Worm (Caenorhabditis elegans) whole organism, young adult: ENCODE data around the gene F54B3.1.

Experiments
- B0019.2 ChIP-seq: fragments of 200-800 bp; sonication (Bioruptor generic); conservative IDR thresholded peaks from 2 replicates; pipeline ENCODE4 v1.3.6; 2022; ENCODE audit warnings: missing genetic modification reagents, missing genetic modification characterization, missing compliant biosample characterization
- B0336.3 ChIP-seq: fragments of 200-800 bp; sonication (Bioruptor generic); IDR thresholded peaks from 2 replicates; pipeline ENCODE4 v1.3.6; 2022; ENCODE audit warnings: missing genetic modification characterization, missing compliant biosample characterization
- C06A6.2 ChIP-seq: fragments of 200-800 bp; sonication (Bioruptor generic); conservative IDR thresholded peaks from 2 replicates; pipeline ENCODE4 v1.3.6; 2022; ENCODE audit warnings: missing genetic modification characterization, missing compliant biosample characterization
- C17E4.6 ChIP-seq: fragments of 200-800 bp; sonication (Bioruptor generic); IDR thresholded peaks from 2 replicates; pipeline ENCODE4 v1.3.6; 2022; ENCODE audit warnings: missing genetic modification reagents, missing genetic modification characterization, missing compliant biosample characterization
- F22D6.2 ChIP-seq: sonication (generic microtip); optimal IDR thresholded peaks from 2 replicates; lab custom pipeline; 2016; ENCODE audit warnings: mild to moderate bottlenecking, missing genetic modification characterization, missing compliant biosample characterization
- F37B4.10 ChIP-seq: fragments of 200-800 bp; sonication (Bioruptor generic); IDR thresholded peaks from 2 replicates; pipeline ENCODE4 v1.3.6; 2022; ENCODE audit warnings: missing genetic modification characterization, missing compliant biosample characterization
- F39B2.1 ChIP-seq: fragments of 200-800 bp; sonication (Bioruptor generic); IDR thresholded peaks from 2 replicates; pipeline ENCODE4 v1.3.6; 2022; ENCODE audit warnings: missing genetic modification reagents, missing genetic modification characterization, missing compliant biosample characterization
- K12H6.12 ChIP-seq: fragments of 200-800 bp; sonication (Bioruptor generic); optimal IDR thresholded peaks from 2 replicates; lab custom pipeline; 2018; ENCODE audit warnings: mild to moderate bottlenecking, missing genetic modification characterization, missing compliant biosample characterization
- Y53G8AR.9 ChIP-seq: fragments of 200-800 bp; sonication (Bioruptor generic); conservative IDR thresholded peaks from 2 replicates; pipeline ENCODE4 v1.3.6; 2022; ENCODE audit warnings: missing genetic modification reagents, missing genetic modification characterization, missing compliant biosample characterization
- Y67H2A.10 ChIP-seq: fragments of 200-800 bp; sonication (Bioruptor generic); conservative IDR thresholded peaks from 2 replicates; pipeline ENCODE4 v1.3.6; 2022; ENCODE audit warnings: missing genetic modification reagents, missing genetic modification characterization, missing compliant biosample characterization
- attf-5 ChIP-seq: fragments of 200-800 bp; sonication (Bioruptor generic); optimal IDR thresholded peaks from 2 replicates; lab custom pipeline; 2018; ENCODE audit warnings: mild to moderate bottlenecking, missing genetic modification characterization, missing compliant biosample characterization
- cebp-1 ChIP-seq, 2 experiments: fragments of 200-800 bp in 1 of 2; sonication (Bioruptor generic) in 1 of 2; sonication (generic microtip) in 1 of 2; IDR thresholded peaks in 1 of 2; optimal IDR thresholded peaks in 1 of 2; 2 replicates each; pipeline versions ENCODE4 v1.3.6 to Lab custom; 2017 to 2022; ENCODE audit warnings: missing compliant biosample characterization in 2 of 2, missing genetic modification characterization in 2 of 2, mild to moderate bottlenecking in 1 of 2, missing genetic modification reagents in 1 of 2, moderate library complexity in 1 of 2
- cebp-2 ChIP-seq: fragments of 200-800 bp; sonication (Bioruptor generic); IDR thresholded peaks from 2 replicates; pipeline ENCODE4 v1.3.6; 2022; ENCODE audit warnings: missing genetic modification characterization, missing compliant biosample characterization
- ceh-40 ChIP-seq: fragments of 200-800 bp; sonication (Bioruptor generic); IDR thresholded peaks from 2 replicates; pipeline ENCODE4 v1.3.6; 2022; ENCODE audit warnings: missing genetic modification characterization, missing compliant biosample characterization
- ceh-79 ChIP-seq: sonication (generic microtip); optimal IDR thresholded peaks from 2 replicates; lab custom pipeline; 2017; ENCODE audit warnings: mild to moderate bottlenecking, missing genetic modification characterization, missing compliant biosample characterization
- efl-1 ChIP-seq: fragments of 150-350 bp; optimal IDR thresholded peaks from 2 replicates; lab custom pipeline; 2014; ENCODE audit warnings: missing biosample characterization, missing genetic modification reagents, missing genetic modification characterization
- gei-17 ChIP-seq: fragments of 200-800 bp; sonication (Bioruptor generic); optimal IDR thresholded peaks from 2 replicates; lab custom pipeline; 2018; ENCODE audit warnings: mild to moderate bottlenecking, missing genetic modification characterization, missing compliant biosample characterization
- hlh-12 ChIP-seq: sonication (generic microtip); optimal IDR thresholded peaks from 2 replicates; lab custom pipeline; 2016; ENCODE audit warnings: missing genetic modification characterization, missing compliant biosample characterization
- lag-1 ChIP-seq: fragments of 200-800 bp; sonication (Bioruptor generic); IDR thresholded peaks from 2 replicates; pipeline ENCODE4 v1.3.6; 2022; ENCODE audit warnings: missing genetic modification reagents, missing genetic modification characterization, missing compliant biosample characterization
- let-607 ChIP-seq, 2 experiments: fragments of 200-800 bp in 1 of 2; sonication (Bioruptor generic) in 1 of 2; sonication (generic microtip) in 1 of 2; optimal IDR thresholded peaks; 2 replicates each; lab custom pipeline; 2016 to 2018; ENCODE audit warnings: mild to moderate bottlenecking in 2 of 2, missing compliant biosample characterization in 2 of 2, missing genetic modification characterization in 2 of 2, moderate library complexity in 2 of 2, missing genotype in 1 of 2
- lsl-1 ChIP-seq: fragments of 200-800 bp; sonication (Bioruptor generic); optimal IDR thresholded peaks from 2 replicates; lab custom pipeline; 2018; ENCODE audit warnings: mild to moderate bottlenecking, missing genetic modification characterization, moderate library complexity, missing compliant biosample characterization
- madf-6 ChIP-seq: fragments of 200-800 bp; sonication (Bioruptor generic); IDR thresholded peaks from 2 replicates; pipeline ENCODE4 v1.3.6; 2022; ENCODE audit warnings: missing genetic modification reagents, missing genetic modification characterization, missing compliant biosample characterization
- mel-28 ChIP-seq: sonication (generic microtip); optimal IDR thresholded peaks from 2 replicates; lab custom pipeline; 2016; ENCODE audit warnings: borderline replicate concordance, mild to moderate bottlenecking, missing genetic modification characterization, missing compliant biosample characterization
- nfya-1 ChIP-seq: sonication (generic microtip); optimal IDR thresholded peaks from 2 replicates; lab custom pipeline; 2017; ENCODE audit warnings: antibody characterized with exemption, missing compliant biosample characterization, missing genetic modification characterization, borderline replicate concordance; ENCODE audit not compliant: insufficient read depth
- nfyb-1 ChIP-seq: fragments of 200-800 bp; sonication (Bioruptor generic); IDR thresholded peaks from 2 replicates; pipeline ENCODE4 v1.3.6; 2022; ENCODE audit warnings: missing genetic modification reagents, missing genetic modification characterization, missing compliant biosample characterization
- nhr-120 ChIP-seq: fragments of 200-800 bp; sonication (Bioruptor generic); IDR thresholded peaks from 2 replicates; pipeline ENCODE4 v1.3.6; 2022; ENCODE audit warnings: missing genetic modification characterization, missing compliant biosample characterization
- rcor-1 ChIP-seq: fragments of 200-800 bp; sonication (Bioruptor generic); IDR thresholded peaks from 2 replicates; pipeline ENCODE4 v1.3.6; 2022; ENCODE audit warnings: missing genetic modification reagents, missing genetic modification characterization, missing compliant biosample characterization
- rec-8 ChIP-seq, 2 experiments: sonication (generic microtip); optimal IDR thresholded peaks; 2 replicates each; lab custom pipeline; 2016; ENCODE audit warnings: mild to moderate bottlenecking in 2 of 2, missing genetic modification characterization in 2 of 2, missing genetic modification reagents in 2 of 2, missing genotype in 2 of 2, missing biosample characterization in 1 of 2, missing compliant biosample characterization in 1 of 2, moderate library complexity in 1 of 2
- snpc-3.4 ChIP-seq: sonication (generic microtip); optimal IDR thresholded peaks from 2 replicates; lab custom pipeline; 2017; ENCODE audit warnings: missing genetic modification characterization, mild to moderate bottlenecking, missing compliant biosample characterization, antibody characterized with exemption, moderate library complexity, missing genotype, missing genetic modification reagents
- sptf-2 ChIP-seq: fragments of 200-800 bp; sonication (Bioruptor generic); optimal IDR thresholded peaks from 2 replicates; lab custom pipeline; 2018; ENCODE audit warnings: mild to moderate bottlenecking, missing genetic modification characterization, missing compliant biosample characterization
- zfh-2 ChIP-seq: fragments of 200-800 bp; sonication (Bioruptor generic); conservative IDR thresholded peaks from 2 replicates; pipeline ENCODE4 v1.3.6; 2022; ENCODE audit warnings: missing genetic modification reagents, missing genetic modification characterization, missing compliant biosample characterization
- zim-3 ChIP-seq: sonication (generic microtip); optimal IDR thresholded peaks from 2 replicates; lab custom pipeline; 2017; ENCODE audit warnings: mild to moderate bottlenecking, missing genetic modification characterization, moderate library complexity, missing compliant biosample characterization
- ztf-26 ChIP-seq: sonication (generic microtip); optimal IDR thresholded peaks from 2 replicates; lab custom pipeline; 2017; ENCODE audit warnings: missing genetic modification characterization, missing compliant biosample characterization
- ztf-28 ChIP-seq: fragments of 200-800 bp; sonication (Bioruptor generic); IDR thresholded peaks from 2 replicates; pipeline ENCODE4 v1.3.6; 2022; ENCODE audit warnings: missing genetic modification reagents, missing genetic modification characterization, missing compliant biosample characterization

F54B3.1 gene

ce11 chrII:10250966-10251365, at the start of gene F54B3.1:
Gene F54B3.1 (plus strand): TSS chrII:10251266.
- no peak for TF ChIP-seq F37B4.10 (GFP tag; lab: Robert Waterston, UW)
- TF ChIP-seq snpc-3.4 = peak; percentile 6
- TF ChIP-seq, all 124 proteins: peak for 1

- TF ChIP-seq lsl-1 (GFP tag; lab: Kevin White, UChicago) = no peak
- peak; percentile 55; the same call in 1 of the 2 replicates for TF ChIP-seq zfh-2 (GFP tag; lab: Robert Waterston, UW)
- TF ChIP-seq cebp-1 (GFP tag; IDR thresholded peaks at IDR 0.05; lab: Robert Waterston, UW) = no peak
- peak; percentile 24 for TF ChIP-seq cebp-1 (tag; optimal IDR thresholded peaks at IDR 0.05; lab: Kevin White, UChicago)
- TF ChIP-seq, all 124 proteins: peak for 2
Observed at ce11 chrII:10202275-10202674, 48.8 kb upstream of the F54B3.1 start.

ce11 chrII:10203067-10203466, 48.0 kb upstream of the F54B3.1 start:
- TF ChIP-seq ceh-40 (GFP tag; lab: Robert Waterston, UW) = no peak
- TF ChIP-seq zim-3 (tag; lab: Kevin White, UChicago) = no peak
- no peak for TF ChIP-seq ztf-26
- TF ChIP-seq ztf-28 (GFP tag; lab: Robert Waterston, UW) = no peak
- TF ChIP-seq B0019.2 (GFP tag; lab: Robert Waterston, UW) = no peak
- TF ChIP-seq madf-6 (GFP tag; lab: Robert Waterston, UW) = no peak
- TF ChIP-seq sptf-2 (GFP tag; lab: Kevin White, UChicago) = no peak
- TF ChIP-seq zfh-2 (GFP tag; lab: Robert Waterston, UW) = no peak
- TF ChIP-seq nhr-120 (GFP tag; lab: Robert Waterston, UW) = no peak
- no peak for TF ChIP-seq F22D6.2 (tag; lab: Kevin White, UChicago)
- TF ChIP-seq attf-5 (GFP tag; lab: Kevin White, UChicago) = no peak
- TF ChIP-seq K12H6.12 (tag; lab: Kevin White, UChicago) = no peak
- TF ChIP-seq C17E4.6 (GFP tag; lab: Robert Waterston, UW) = no peak
- no peak for TF ChIP-seq F39B2.1 (GFP tag; lab: Robert Waterston, UW)
- TF ChIP-seq lsl-1 (GFP tag; lab: Kevin White, UChicago) = no peak
- no peak for TF ChIP-seq snpc-3.4
- TF ChIP-seq ceh-79 (tag; lab: Kevin White, UChicago) = no peak
- no peak for TF ChIP-seq let-607 (tag; optimal IDR thresholded peaks at IDR 0.05; lab: Kevin White, UChicago)
- no peak for TF ChIP-seq mel-28 (tag; lab: Kevin White, UChicago)

- TF ChIP-seq K12H6.12 (tag; lab: Kevin White, UChicago) (no peak), hlh-12 (tag; lab: Kevin White, UChicago) (no peak)
Observed at ce11 chrII:10203765-10204164, 47.3 kb upstream of the F54B3.1 start.

- TF ChIP-seq nfyb-1 (GFP tag; lab: Robert Waterston, UW) (no peak), zfh-2 (GFP tag; lab: Robert Waterston, UW) (peak; percentile 57)
Observed at ce11 chrII:10204428-10205049, 46.5 kb upstream of the F54B3.1 start.

ce11 chrII:10206425-10206824, 44.6 kb upstream of the F54B3.1 start, which contains the start of gene T01E8.1:
Gene T01E8.1 (plus strand): TSS chrII:10206725.
- TF ChIP-seq rec-8 (tag; optimal IDR thresholded peaks at IDR 0.05; lab: Kevin White, UChicago) (no peak), cebp-2 (no peak)
- TF ChIP-seq, all 124 proteins: peak for 0

- TF ChIP-seq efl-1 (GFP tag; lab: Kevin White, UChicago) (no peak), lag-1 (GFP tag; lab: Robert Waterston, UW) (no peak), Y67H2A.10 (no peak), gei-17 (GFP tag; lab: Kevin White, UChicago) (no peak), C06A6.2 (no peak), Y53G8AR.9 (no peak), nfya-1 (tag; lab: Kevin White, UChicago) (no peak), B0336.3 (GFP tag; lab: Robert Waterston, UW) (no peak), rcor-1 (GFP tag; lab: Robert Waterston, UW) (no peak)
Observed at ce11 chrII:10218171-10218570, 32.9 kb upstream of the F54B3.1 start, which contains the start of gene ref-1. Gene ref-1 (plus strand): TSS chrII:10218471.
